Worm (Caenorhabditis elegans) whole organism, mixed stage, embryonic: Measurements from ENCODE around the gene fshr-1.

Source experiments
- bed-3 ChIP-seq: fragments of 200-800 bp; sonication (Bioruptor generic); optimal IDR thresholded peaks from 3 replicates; lab custom pipeline; 2018; ENCODE audit warnings: mild to moderate bottlenecking, missing genetic modification characterization, moderate library complexity, missing compliant biosample characterization
- elt-1 ChIP-seq: sonication (generic microtip); optimal IDR thresholded peaks from 2 replicates; lab custom pipeline; 2017; ENCODE audit warnings: missing genetic modification characterization, mild to moderate bottlenecking, missing compliant biosample characterization, antibody characterized with exemption, moderate library complexity, borderline replicate concordance; ENCODE audit not compliant: insufficient read depth
- hlh-1 ChIP-seq: fragments of 150-350 bp; optimal IDR thresholded peaks from 2 replicates; lab custom pipeline; 2014; ENCODE audit warnings: missing biosample characterization, missing genetic modification reagents, missing genetic modification characterization
- lin-13 ChIP-seq: fragments of 150-350 bp; optimal IDR thresholded peaks from 2 replicates; lab custom pipeline; 2014; ENCODE audit warnings: missing biosample characterization, missing genetic modification characterization
- lin-32 ChIP-seq: fragments of 200-800 bp; sonication (Bioruptor generic); optimal IDR thresholded peaks from 2 replicates; lab custom pipeline; 2018; ENCODE audit warnings: mild to moderate bottlenecking, missing genetic modification characterization, missing compliant biosample characterization
- lsy-2 ChIP-seq: fragments of 150-350 bp; optimal IDR thresholded peaks from 2 replicates; lab custom pipeline; 2014; ENCODE audit warnings: missing biosample characterization, missing genetic modification characterization
- mab-5 ChIP-seq: fragments of 150-350 bp; optimal IDR thresholded peaks from 2 replicates; lab custom pipeline; 2014; ENCODE audit warnings: missing biosample characterization, missing genetic modification characterization
- nhr-237 ChIP-seq: fragments of 150-350 bp; optimal IDR thresholded peaks from 2 replicates; lab custom pipeline; 2014; ENCODE audit warnings: missing biosample characterization, missing genetic modification characterization
- nhr-28 ChIP-seq: fragments of 150-350 bp; optimal IDR thresholded peaks from 2 replicates; lab custom pipeline; 2014; ENCODE audit warnings: missing biosample characterization, missing genetic modification characterization
- nhr-76 ChIP-seq: sonication (generic microtip); optimal IDR thresholded peaks from 2 replicates; lab custom pipeline; 2017; ENCODE audit warnings: missing biosample characterization, missing genetic modification characterization
- snpc-4 ChIP-seq: fragments of 150-350 bp; optimal IDR thresholded peaks from 2 replicates; lab custom pipeline; 2014; ENCODE audit warnings: missing biosample characterization, missing genetic modification characterization
- unc-39 ChIP-seq: fragments of 150-350 bp; optimal IDR thresholded peaks from 2 replicates; lab custom pipeline; 2014; ENCODE audit warnings: missing biosample characterization, missing genetic modification characterization
- ztf-11 ChIP-seq: fragments of 150-350 bp; optimal IDR thresholded peaks from 2 replicates; lab custom pipeline; 2014; ENCODE audit warnings: missing biosample characterization, missing genetic modification characterization

ce11 chrV:9859863-9860262, 29.8 kb upstream of the fshr-1 start, which contains the start of gene lsy-12:
- TF ChIP-seq lsy-2 (tag; lab: Kevin White, UChicago) = no peak
- no peak for TF ChIP-seq ztf-11
- TF ChIP-seq nhr-28 = no peak
- TF ChIP-seq hlh-1 (tag; lab: Kevin White, UChicago) = no peak
- TF ChIP-seq mab-5 (tag; lab: Kevin White, UChicago) = no peak
- TF ChIP-seq elt-1 (tag; lab: Kevin White, UChicago) = no peak
- no peak for TF ChIP-seq nhr-237 (tag; lab: Kevin White, UChicago)
- TF ChIP-seq lin-32 (GFP tag; lab: Kevin White, UChicago) = no peak
- no peak for TF ChIP-seq nhr-76 (tag; lab: Kevin White, UChicago)
- TF ChIP-seq unc-39 (tag; lab: Kevin White, UChicago) = no peak
- TF ChIP-seq snpc-4 (tag; lab: Kevin White, UChicago) = no peak
- no peak for TF ChIP-seq lin-13 (tag; lab: Kevin White, UChicago)
- no peak for TF ChIP-seq bed-3 (GFP tag; lab: Kevin White, UChicago)
